Fruit fly (Drosophila melanogaster): ENCODE measurements around the gene InR.

The InR gene

DNA sequence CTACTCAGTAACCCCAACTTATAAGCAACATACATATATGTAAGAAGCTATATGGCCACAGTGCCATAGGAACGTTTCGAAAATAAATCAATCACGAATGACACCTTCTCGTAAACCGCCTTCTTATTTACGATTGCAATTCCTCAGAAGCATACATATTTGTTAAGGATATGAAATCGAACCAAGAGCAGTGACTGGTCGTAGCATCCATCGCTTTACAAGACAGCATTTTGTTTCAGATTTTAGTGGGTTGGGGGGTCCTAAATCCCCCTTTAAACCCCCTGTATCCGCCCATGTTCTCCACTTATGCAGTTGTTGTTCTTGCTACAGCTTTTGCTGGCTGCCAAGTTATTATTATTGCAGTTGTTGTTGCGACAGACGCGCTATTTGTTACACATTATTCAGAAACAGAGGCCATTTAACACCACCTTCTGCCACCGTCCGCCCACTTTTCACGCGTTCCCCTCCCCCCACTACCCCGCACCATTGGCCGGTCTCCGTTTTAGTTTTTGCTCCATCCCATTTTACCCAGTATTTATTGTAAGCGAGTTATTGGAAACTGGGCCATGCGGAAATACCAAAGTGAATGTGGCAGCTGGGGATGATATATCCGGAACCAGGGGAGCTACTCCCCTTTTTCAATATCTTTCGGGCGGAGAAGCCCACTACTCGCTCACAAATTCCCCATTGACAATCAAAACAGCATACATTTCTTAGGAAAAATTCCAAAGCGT, 17.0 kb downstream of the InR start:
- TF ChIP-seq fd59A (GFP tag; optimal IDR thresholded peaks at IDR 0.05) = no peak
- no peak for TF ChIP-seq CG10669 (GFP tag; optimal IDR thresholded peaks at IDR 0.05)
- TF ChIP-seq CG11902 (GFP tag; optimal IDR thresholded peaks at IDR 0.05) = no peak
- no peak for TF ChIP-seq Smox (GFP tag; optimal IDR thresholded peaks at IDR 0.05)
- TF ChIP-seq CG32006 (GFP tag; optimal IDR thresholded peaks at IDR 0.05) = peak; percentile 67
- TF ChIP-seq fkh (GFP tag; optimal IDR thresholded peaks at IDR 0.05) = no peak
- no peak for TF ChIP-seq dsx (GFP tag; optimal IDR thresholded peaks at IDR 0.05; ENCODE audit: poor library complexity, severe bottlenecking)
- TF ChIP-seq Gug (GFP tag; IDR thresholded peaks at IDR 0.05) = 0 out of 2 replicates have a peak, but pooled peaks have one; percentile 11
- TF ChIP-seq CG4318 (GFP tag; optimal IDR thresholded peaks at IDR 0.05) = peak; percentile 12
- no peak for TF ChIP-seq svp (GFP tag)
- no peak for TF ChIP-seq fd85E (GFP tag; optimal IDR thresholded peaks at IDR 0.05)
- TF ChIP-seq CG8632 (GFP tag; optimal IDR thresholded peaks at IDR 0.05) = no peak
- TF ChIP-seq ss (GFP tag; optimal IDR thresholded peaks at IDR 0.05) = no peak
- no peak for TF ChIP-seq achi (GFP tag; optimal IDR thresholded peaks at IDR 0.05)
- no peak for TF ChIP-seq CG11294 (GFP tag; IDR thresholded peaks at IDR 0.05)
- no peak for TF ChIP-seq Ets21C (GFP tag; optimal IDR thresholded peaks at IDR 0.05)
- peak; percentile 52; the same call in 2 of the 3 replicates for TF ChIP-seq eg (GFP tag; IDR thresholded peaks at IDR 0.05)
- peak; percentile 13 for TF ChIP-seq pdm3 (GFP tag; optimal IDR thresholded peaks at IDR 0.05)
- TF ChIP-seq CG3919 (GFP tag; optimal IDR thresholded peaks at IDR 0.05) = no peak
- TF ChIP-seq Ets96B (tag; optimal IDR thresholded peaks at IDR 0.05) = no peak
- TF ChIP-seq topi (GFP tag; optimal IDR thresholded peaks at IDR 0.05) = no peak
- no peak for TF ChIP-seq CG31627 (GFP tag; optimal IDR thresholded peaks at IDR 0.05)
- no peak for TF ChIP-seq Sox15 (GFP tag; optimal IDR thresholded peaks at IDR 0.05)
- no peak for TF ChIP-seq CG11762 (GFP tag; optimal IDR thresholded peaks at IDR 0.05; ENCODE audit: insufficient read depth)
- TF ChIP-seq OdsH (GFP tag; optimal IDR thresholded peaks at IDR 0.05) = peak; percentile 11
- peak; percentile 39 for TF ChIP-seq Hr4 (GFP tag; optimal IDR thresholded peaks at IDR 0.05)
- peak; percentile 0 for TF ChIP-seq CG6276 (GFP tag; optimal IDR thresholded peaks at IDR 0.05)
- TF ChIP-seq Eip78C (GFP tag) = peak; percentile 24
- TF ChIP-seq Eip93F (GFP tag; optimal IDR thresholded peaks at IDR 0.05) = no peak
- TF ChIP-seq dac (GFP tag; optimal IDR thresholded peaks at IDR 0.05) = peak; percentile 14
- no peak for TF ChIP-seq esn (GFP tag; optimal IDR thresholded peaks at IDR 0.05)
- TF ChIP-seq cyc (GFP tag; optimal IDR thresholded peaks at IDR 0.05) = no peak
- no peak for TF ChIP-seq Sox102F (GFP tag; optimal IDR thresholded peaks at IDR 0.05)
- TF ChIP-seq CG10631 (GFP tag; optimal IDR thresholded peaks at IDR 0.05) = peak; percentile 27
- no peak for TF ChIP-seq Sox14 (GFP tag; optimal IDR thresholded peaks at IDR 0.05)
- 0 out of 3 replicates have a peak, but pooled peaks have one; percentile 32 for TF ChIP-seq CG6163 (GFP tag; IDR thresholded peaks at IDR 0.05)
- TF ChIP-seq CG6808 (GFP tag; optimal IDR thresholded peaks at IDR 0.05) = no peak
- TF ChIP-seq CG3032 (tag; optimal IDR thresholded peaks at IDR 0.05) = peak; percentile 9
- no peak for TF ChIP-seq Blimp-1 (GFP tag; optimal IDR thresholded peaks at IDR 0.05)
- peak in 1 of 2 experiments; percentile 18 for TF ChIP-seq salr (GFP tag; optimal IDR thresholded peaks at IDR 0.05)
- TF ChIP-seq vri (GFP tag; optimal IDR thresholded peaks at IDR 0.05) = no peak
- TF ChIP-seq CG9139 (GFP tag; optimal IDR thresholded peaks at IDR 0.05) = no peak
- peak; percentile 44; the same call in 1 of the 2 replicates for TF ChIP-seq CG15336 (GFP tag; IDR thresholded peaks at IDR 0.05)
- no peak for TF ChIP-seq Eip75B (GFP tag; optimal IDR thresholded peaks at IDR 0.05)
- TF ChIP-seq CG6854 (GFP tag; optimal IDR thresholded peaks at IDR 0.05) = no peak
- 0 out of 3 replicates have a peak, but pooled peaks have one; percentile 13 for TF ChIP-seq CG8119 (GFP tag; IDR thresholded peaks at IDR 0.05)
- TF ChIP-seq CG34406 (GFP tag; optimal IDR thresholded peaks at IDR 0.05) = no peak

All from whole organism, prepupa.